Fruit fly (Drosophila melanogaster): ENCODE measurements around the gene Tmtc1.

The Tmtc1 gene

DNA sequence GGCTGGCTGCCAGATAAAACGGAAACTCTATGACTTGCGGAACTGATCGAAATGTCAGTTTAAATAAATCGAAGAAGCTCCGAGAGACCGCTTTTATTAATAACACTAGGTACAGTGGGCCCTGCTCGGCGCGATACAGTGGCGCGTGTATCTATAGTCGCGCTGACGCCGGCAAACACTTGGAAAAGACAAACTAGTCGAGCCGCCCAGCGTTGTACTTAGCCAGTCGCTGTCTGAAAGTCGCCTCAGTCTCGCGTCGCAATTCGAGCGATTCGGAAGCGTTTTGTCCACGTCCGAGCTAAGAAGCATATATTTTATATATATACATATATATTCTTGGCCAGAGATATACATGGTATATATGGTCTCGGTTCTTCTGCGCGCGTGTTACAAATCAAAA lies 52.3 kb downstream of the Tmtc1 start (continued):
- TF ChIP-seq hth (optimal IDR thresholded peaks at IDR 0.05) (no peak), CG8359 (GFP tag; optimal IDR thresholded peaks at IDR 0.05; ENCODE audit: borderline replicate concordance) (peak; percentile 84), caup (GFP tag; optimal IDR thresholded peaks at IDR 0.05; ENCODE audit: severe bottlenecking) (peak; percentile 51), exex (tag; optimal IDR thresholded peaks at IDR 0.05) (no peak), Oli (tag; optimal IDR thresholded peaks at IDR 0.05) (peak; percentile 16), CG15011 (GFP tag; optimal IDR thresholded peaks at IDR 0.05) (no peak), CG2712 (tag; optimal IDR thresholded peaks at IDR 0.05) (peak; percentile 7), Camta (GFP tag; optimal IDR thresholded peaks at IDR 0.05) (no peak), CG5245 (GFP tag; optimal IDR thresholded peaks at IDR 0.05) (no peak), Xbp1 (GFP tag; optimal IDR thresholded peaks at IDR 0.05) (peak; percentile 46), CG8089 (GFP tag; optimal IDR thresholded peaks at IDR 0.05) (no peak), CG4707 (GFP tag; optimal IDR thresholded peaks at IDR 0.05) (no peak), Ptx1 (GFP tag; IDR thresholded peaks at IDR 0.05) (peak; percentile 30; the same call in 1 of the 2 replicates), vvl (GFP tag; IDR thresholded peaks at IDR 0.05) (peak; percentile 54; the same call in 1 of the 2 replicates), sc (optimal IDR thresholded peaks at IDR 0.05) (no peak), sc (GFP tag; optimal IDR thresholded peaks at IDR 0.05) (no peak), Poxn (GFP tag; IDR thresholded peaks at IDR 0.05) (no peak), CG3281 (GFP tag; optimal IDR thresholded peaks at IDR 0.05) (peak; percentile 59), CG6272 (GFP tag; IDR thresholded peaks at IDR 0.05) (0 out of 2 replicates have a peak, but pooled peaks have one; percentile 10), h (optimal IDR thresholded peaks at IDR 0.05) (no peak), Side (GFP tag; optimal IDR thresholded peaks at IDR 0.05) (no peak), CG8290 (GFP tag; optimal IDR thresholded peaks at IDR 0.05) (no peak), CG8290 (tag; optimal IDR thresholded peaks at IDR 0.05) (peak in 1 of 2 experiments; percentile 89), CG10209 (GFP tag; optimal IDR thresholded peaks at IDR 0.05) (peak; percentile 28), pum (GFP tag; optimal IDR thresholded peaks at IDR 0.05) (no peak), Blimp-1 (GFP tag; optimal IDR thresholded peaks at IDR 0.05) (peak; percentile 9), CG11398 (GFP tag; optimal IDR thresholded peaks at IDR 0.05) (no peak), gem (tag; optimal IDR thresholded peaks at IDR 0.05) (peak; percentile 41), hkb (optimal IDR thresholded peaks at IDR 0.05) (no peak), hkb (GFP tag; IDR thresholded peaks at IDR 0.05) (peak; percentile 15; the same call in 1 of the 2 replicates), CG2120 (GFP tag; optimal IDR thresholded peaks at IDR 0.05) (peak; percentile 62), CG30431 (GFP tag; optimal IDR thresholded peaks at IDR 0.05) (no peak), CG8944 (GFP tag; optimal IDR thresholded peaks at IDR 0.05) (no peak), CG2129 (GFP tag; IDR thresholded peaks at IDR 0.05; ENCODE audit: partially characterized antibody) (no peak), CG31388 (GFP tag; optimal IDR thresholded peaks at IDR 0.05) (no peak), CG10366 (GFP tag; IDR thresholded peaks at IDR 0.05) (peak; percentile 39; the same call in 1 of the 2 replicates), sr (GFP tag; IDR thresholded peaks at IDR 0.05) (0 out of 3 replicates have a peak, but pooled peaks have one; percentile 26), CG1602 (GFP tag; optimal IDR thresholded peaks at IDR 0.05) (no peak), CkIIα-i1 (GFP tag; IDR thresholded peaks at IDR 0.05) (no peak), CG1832 (GFP tag; optimal IDR thresholded peaks at IDR 0.05) (no peak), CG16779 (GFP tag; IDR thresholded peaks at IDR 0.05) (peak; percentile 64; the same call in 1 of the 2 replicates), CG11247 (GFP tag; IDR thresholded peaks at IDR 0.05) (peak; percentile 59), Sry-δ (GFP tag; optimal IDR thresholded peaks at IDR 0.05) (no peak), grn (GFP tag; optimal IDR thresholded peaks at IDR 0.05) (no peak), CG12155 (GFP tag; optimal IDR thresholded peaks at IDR 0.05) (no peak), CG10274 (GFP tag; optimal IDR thresholded peaks at IDR 0.05) (peak; percentile 49), Hmx (GFP tag; optimal IDR thresholded peaks at IDR 0.05) (no peak), HmgZ (tag; optimal IDR thresholded peaks at IDR 0.05) (peak; percentile 23), pfk (GFP tag; optimal IDR thresholded peaks at IDR 0.05) (no peak), CG2116 (GFP tag; optimal IDR thresholded peaks at IDR 0.05) (no peak), wdn (GFP tag; IDR thresholded peaks at IDR 0.05) (peak; percentile 35; the same call in 1 of the 2 replicates), Ssrp (tag; optimal IDR thresholded peaks at IDR 0.05) (no peak), so (GFP tag; IDR thresholded peaks at IDR 0.05) (no peak)
